Fruit fly (Drosophila melanogaster) whole organism, embryonic: Measurements from ENCODE around the gene CG17154.

ENCODE experiments used
- CG11398 ChIP-seq: fragments of 200-800 bp; sonication (Bioruptor generic); optimal IDR thresholded peaks from 2 replicates; lab custom pipeline; 2016; ENCODE audit warnings: missing biosample characterization, missing genetic modification characterization
- CG12155 ChIP-seq: fragments of 200-800 bp; sonication (Bioruptor generic); optimal IDR thresholded peaks from 3 replicates; lab custom pipeline; 2016; ENCODE audit warnings: missing biosample characterization, missing genetic modification characterization
- CG14014 ChIP-seq: fragments of 200-800 bp; sonication (Bioruptor generic); IDR thresholded peaks from 2 replicates; pipeline ENCODE4 v1.3.6; 2022; ENCODE audit warnings: missing biosample characterization, missing genetic modification characterization
- CG15601 ChIP-seq: fragments of 200-800 bp; sonication (Bioruptor generic); optimal IDR thresholded peaks from 3 replicates; lab custom pipeline; 2019; ENCODE audit warnings: missing biosample characterization, mild to moderate bottlenecking, missing genetic modification characterization, moderate library complexity
- Dfd ChIP-seq, 2 experiments: fragments of >200 bp; optimal IDR thresholded peaks; 2 replicates each; lab custom pipeline; 2017; ENCODE audit warnings: missing biosample characterization in 2 of 2, missing genetic modification characterization in 2 of 2
- Rx ChIP-seq: fragments of 200-800 bp; sonication (Bioruptor generic); IDR thresholded peaks from 2 replicates; pipeline ENCODE4 v1.3.6; 2022; ENCODE audit warnings: missing biosample characterization, missing genetic modification characterization
- Sin3A ChIP-seq: fragments of >200 bp; optimal IDR thresholded peaks from 2 replicates; lab custom pipeline; 2018
- chn ChIP-seq: fragments of 200-800 bp; sonication (Bioruptor generic); optimal IDR thresholded peaks from 2 replicates; lab custom pipeline; 2016; ENCODE audit warnings: missing biosample characterization, missing genetic modification characterization
- mld ChIP-seq: fragments of 200-800 bp; sonication (Bioruptor generic); IDR thresholded peaks from 3 replicates; pipeline ENCODE4 v1.3.6; 2022; ENCODE audit warnings: missing biosample characterization, missing genetic modification characterization; ENCODE audit not compliant: partially characterized antibody
- psq ChIP-seq: fragments of 200-800 bp; sonication (Bioruptor generic); optimal IDR thresholded peaks from 2 replicates; lab custom pipeline; 2017; ENCODE audit warnings: missing biosample characterization, missing genetic modification characterization
- stc ChIP-seq: fragments of 200-800 bp; sonication (Bioruptor generic); IDR thresholded peaks from 2 replicates; pipeline ENCODE4 v1.3.6; 2022; ENCODE audit warnings: missing biosample characterization, missing genetic modification characterization

DNA sequence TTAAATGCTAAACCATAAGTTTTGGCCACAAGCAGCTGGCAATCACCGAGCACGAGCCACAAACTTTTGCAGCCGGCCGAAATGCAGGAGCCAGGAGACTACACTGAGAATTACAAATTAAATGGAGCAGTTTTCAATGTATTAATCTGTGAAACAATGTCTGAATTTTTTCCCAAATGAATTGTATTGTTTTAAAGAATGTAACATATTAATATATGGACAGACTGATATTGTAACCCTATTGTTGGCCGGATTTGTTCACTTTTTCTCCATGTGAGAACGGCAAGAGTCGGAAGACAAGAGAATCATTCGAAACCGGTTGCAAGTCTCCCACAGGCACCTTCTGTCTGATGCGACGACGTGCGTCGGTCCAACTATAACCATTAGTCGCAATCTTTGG is 26.7 kb downstream of the CG17154 start:
- TF ChIP-seq Dfd (GFP tag; optimal IDR thresholded peaks at IDR 0.05; lab: Kevin White, UChicago) (no peak), mld (GFP tag; lab: Robert Waterston, UW) (no peak), chn (GFP tag; lab: Kevin White, UChicago) (no peak), Sin3A (no peak), Rx (no peak), stc (no peak), CG14014 (no peak), CG11398 (GFP tag; lab: Kevin White, UChicago) (no peak), CG12155 (no peak), CG15601 (no peak), psq (GFP tag; lab: Kevin White, UChicago) (no peak)
